Worm (Caenorhabditis elegans): ENCODE data around the gene str-32.

DNA sequence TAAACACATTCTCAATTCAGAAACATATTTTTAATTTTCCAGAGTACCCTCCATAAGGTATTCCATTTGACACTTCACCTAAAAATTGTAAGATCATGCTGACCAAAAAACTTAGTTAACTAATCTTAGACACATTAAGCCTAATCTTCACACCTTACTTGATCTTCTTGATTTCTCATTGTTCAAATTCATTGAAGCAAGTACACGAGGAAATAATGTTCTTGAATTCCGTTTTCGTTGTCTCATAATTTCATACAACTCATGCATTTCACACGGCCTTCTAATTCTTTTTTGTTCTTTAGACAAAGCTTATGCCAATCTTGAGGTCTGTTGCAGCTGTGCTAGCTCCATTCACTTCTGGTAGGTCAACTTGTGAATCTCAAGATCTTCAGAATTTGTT, 9.3 kb downstream of the str-32 start, which contains the start of gene srd-33:
- TF ChIP-seq xnd-1 (tag; optimal IDR thresholded peaks at IDR 0.05) (no peak), sdz-38 (tag; optimal IDR thresholded peaks at IDR 0.05) (no peak), unc-130 (GFP tag; optimal IDR thresholded peaks at IDR 0.05) (no peak), tbp1 (GFP tag; optimal IDR thresholded peaks at IDR 0.05) (no peak), F39B2.1 (GFP tag; IDR thresholded peaks at IDR 0.05) (no peak), Y79H2A.3 (GFP tag; conservative IDR thresholded peaks at IDR 0.05) (no peak), ztf-22 (GFP tag; optimal IDR thresholded peaks at IDR 0.05) (no peak), him-1 (tag; optimal IDR thresholded peaks at IDR 0.05) (no peak), ztf-3 (GFP tag; optimal IDR thresholded peaks at IDR 0.05) (no peak), zim-3 (tag; optimal IDR thresholded peaks at IDR 0.05) (no peak), ama-1 (optimal IDR thresholded peaks at IDR 0.05) (no peak), ama-1 (GFP tag; optimal IDR thresholded peaks at IDR 0.05) (no peak)

All from whole organism, young adult.